Worm (Caenorhabditis elegans) whole organism, L3 larva: ENCODE data around the gene spp-3.

ENCODE experiments used
- ZK546.5 ChIP-seq: sonication (generic microtip); optimal IDR thresholded peaks from 2 replicates; lab custom pipeline; 2017; ENCODE audit warnings: missing biosample characterization, missing genetic modification characterization
- aly-2 ChIP-seq: fragments of 150-350 bp; optimal IDR thresholded peaks from 2 replicates; lab custom pipeline; 2014; ENCODE audit warnings: missing biosample characterization, missing genetic modification characterization
- ceh-16 ChIP-seq: sonication (generic microtip); optimal IDR thresholded peaks from 2 replicates; lab custom pipeline; 2017; ENCODE audit warnings: missing biosample characterization, missing genetic modification characterization
- ceh-28 ChIP-seq: fragments of 150-350 bp; optimal IDR thresholded peaks from 2 replicates; lab custom pipeline; 2014; ENCODE audit warnings: missing biosample characterization, missing genetic modification reagents, missing genetic modification characterization
- daf-12 ChIP-seq: fragments of 150-350 bp; optimal IDR thresholded peaks from 2 replicates; lab custom pipeline; 2014; ENCODE audit warnings: missing biosample characterization, missing genetic modification reagents, missing genetic modification characterization
- egl-5 ChIP-seq: fragments of 150-350 bp; optimal IDR thresholded peaks from 2 replicates; lab custom pipeline; 2017; ENCODE audit warnings: missing biosample characterization, missing genetic modification reagents, missing genetic modification characterization, inconsistent platforms
- elt-1 ChIP-seq: fragments of 150-350 bp; optimal IDR thresholded peaks from 2 replicates; lab custom pipeline; 2014; ENCODE audit warnings: missing biosample characterization, missing genetic modification characterization
- elt-2 ChIP-seq: sonication (generic microtip); optimal IDR thresholded peaks from 2 replicates; lab custom pipeline; 2016; ENCODE audit warnings: missing genetic modification reagents, mild to moderate bottlenecking, missing genetic modification characterization, missing compliant biosample characterization
- elt-3 ChIP-seq, 3 experiments: fragments of 150-350 bp in 1 of 3; sonication (generic microtip) in 2 of 3; optimal IDR thresholded peaks; 2 replicates in 2 of 3; 4 replicates in 1 of 3; lab custom pipeline; 2014 to 2017; ENCODE audit warnings: missing biosample characterization in 3 of 3, missing genetic modification characterization in 3 of 3
- fkh-10 ChIP-seq: sonication (generic microtip); optimal IDR thresholded peaks from 2 replicates; lab custom pipeline; 2017; ENCODE audit warnings: missing biosample characterization, missing genetic modification reagents, missing genetic modification characterization
- fkh-2 ChIP-seq: fragments of 150-350 bp; optimal IDR thresholded peaks from 2 replicates; lab custom pipeline; 2014; ENCODE audit warnings: missing biosample characterization, missing genetic modification reagents, missing genetic modification characterization
- jun-1 ChIP-seq: fragments of 150-350 bp; optimal IDR thresholded peaks from 2 replicates; lab custom pipeline; 2014; ENCODE audit warnings: missing biosample characterization, missing genetic modification reagents, missing genetic modification characterization
- lin-15B ChIP-seq: fragments of 150-350 bp; optimal IDR thresholded peaks from 2 replicates; lab custom pipeline; 2014; ENCODE audit warnings: missing biosample characterization, missing genetic modification characterization
- lsy-12 ChIP-seq: sonication (generic microtip); optimal IDR thresholded peaks from 2 replicates; lab custom pipeline; 2016; ENCODE audit warnings: mild to moderate bottlenecking, missing genetic modification characterization, missing compliant biosample characterization
- mdl-1 ChIP-seq: fragments of 150-350 bp; optimal IDR thresholded peaks from 2 replicates; lab custom pipeline; 2014; ENCODE audit warnings: missing biosample characterization, missing genetic modification characterization
- nfya-1 ChIP-seq: sonication (generic microtip); optimal IDR thresholded peaks from 2 replicates; lab custom pipeline; 2017; ENCODE audit warnings: missing genetic modification characterization, mild to moderate bottlenecking, missing compliant biosample characterization, antibody characterized with exemption, moderate library complexity; ENCODE audit not compliant: insufficient read depth
- nhr-11 ChIP-seq: fragments of 150-350 bp; optimal IDR thresholded peaks from 2 replicates; lab custom pipeline; 2014; ENCODE audit warnings: missing biosample characterization, missing genetic modification characterization
- nhr-237 ChIP-seq: fragments of 150-350 bp; optimal IDR thresholded peaks from 2 replicates; lab custom pipeline; 2014; ENCODE audit warnings: missing biosample characterization, missing genetic modification characterization
- nhr-25 ChIP-seq: sonication (generic microtip); optimal IDR thresholded peaks from 2 replicates; lab custom pipeline; 2017; ENCODE audit warnings: missing biosample characterization, missing genetic modification characterization
- nhr-28 ChIP-seq: fragments of 150-350 bp; optimal IDR thresholded peaks from 2 replicates; lab custom pipeline; 2014; ENCODE audit warnings: missing biosample characterization, missing genetic modification characterization
- nhr-43 ChIP-seq: sonication (generic microtip); optimal IDR thresholded peaks from 2 replicates; lab custom pipeline; 2016; ENCODE audit warnings: mild to moderate bottlenecking, missing genetic modification characterization, missing compliant biosample characterization; ENCODE audit not compliant: poor library complexity, severe bottlenecking
- nhr-76 ChIP-seq: fragments of 150-350 bp; sonication (generic microtip); optimal IDR thresholded peaks from 5 replicates; lab custom pipeline; 2014; ENCODE audit warnings: missing biosample characterization, missing genetic modification characterization
- nhr-77 ChIP-seq: fragments of 150-350 bp; optimal IDR thresholded peaks from 2 replicates; lab custom pipeline; 2014; ENCODE audit warnings: missing biosample characterization, missing genetic modification characterization
- pha-4 ChIP-seq: fragments of 150-350 bp; optimal IDR thresholded peaks from 2 replicates; lab custom pipeline; 2014; ENCODE audit warnings: missing biosample characterization, missing genetic modification reagents, missing genetic modification characterization
- pqm-1 ChIP-seq: fragments of 150-350 bp; optimal IDR thresholded peaks from 2 replicates; lab custom pipeline; 2017; ENCODE audit warnings: missing biosample characterization, missing genetic modification characterization, inconsistent platforms
- skn-1 ChIP-seq: fragments of 150-350 bp; optimal IDR thresholded peaks from 2 replicates; lab custom pipeline; 2014; ENCODE audit warnings: missing biosample characterization, missing genetic modification characterization
- snpc-4 ChIP-seq: fragments of 150-350 bp; optimal IDR thresholded peaks from 2 replicates; lab custom pipeline; 2014; ENCODE audit warnings: missing biosample characterization, missing genetic modification characterization
- unc-39 ChIP-seq: sonication (generic microtip); optimal IDR thresholded peaks from 4 replicates; lab custom pipeline; 2017; ENCODE audit warnings: missing biosample characterization, missing genetic modification characterization
- unc-62 ChIP-seq: fragments of 150-350 bp; sonication (generic microtip); optimal IDR thresholded peaks from 4 replicates; lab custom pipeline; 2014; ENCODE audit warnings: missing biosample characterization, missing genetic modification reagents, missing genetic modification characterization
- zag-1 ChIP-seq: fragments of 150-350 bp; optimal IDR thresholded peaks from 2 replicates; lab custom pipeline; 2014; ENCODE audit warnings: missing biosample characterization, missing genetic modification characterization
- ztf-4 ChIP-seq: fragments of 150-350 bp; optimal IDR thresholded peaks from 2 replicates; lab custom pipeline; 2014; ENCODE audit warnings: missing biosample characterization, missing genetic modification characterization

Gene spp-3

DNA sequence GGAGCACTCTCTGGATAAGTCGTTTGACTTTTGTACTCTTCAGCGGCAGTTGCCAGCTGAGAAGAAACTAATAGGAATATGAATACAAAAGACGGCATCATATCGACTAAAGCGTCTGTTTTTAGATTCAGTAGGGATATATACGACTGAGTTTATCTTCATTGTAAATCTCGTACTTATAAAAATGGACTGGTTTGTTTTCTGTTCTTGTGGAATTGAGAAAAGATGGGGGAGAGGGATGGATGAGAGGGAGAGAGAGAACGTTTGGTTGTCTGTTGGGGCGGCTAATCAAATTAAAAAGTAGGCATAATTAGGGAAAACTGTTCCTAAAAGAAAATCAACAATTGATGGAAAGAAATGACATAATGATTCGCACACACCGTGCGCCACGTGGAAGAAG lies 45.8 kb downstream of the spp-3 start, which contains the start of gene grd-7:
grd-7 (minus strand) TSS at position 101 of the 400 bp plus-strand sequence.
- TF ChIP-seq skn-1 (tag; lab: Kevin White, UChicago) = no peak
- no peak for TF ChIP-seq egl-5 (tag; lab: Kevin White, UChicago)
- no peak for TF ChIP-seq nhr-237 (tag; lab: Kevin White, UChicago)
- no peak for TF ChIP-seq unc-62 (GFP tag; lab: Kevin White, UChicago)
- no peak for TF ChIP-seq nhr-77 (tag; lab: Kevin White, UChicago)
- no peak for TF ChIP-seq zag-1
- no peak for TF ChIP-seq jun-1 (tag; lab: Kevin White, UChicago)
- TF ChIP-seq daf-12 (tag; lab: Kevin White, UChicago) = no peak
- TF ChIP-seq nhr-28 (tag; lab: Kevin White, UChicago) = no peak
- TF ChIP-seq aly-2 (tag; lab: Kevin White, UChicago) = no peak
- no peak for TF ChIP-seq pqm-1 (tag; lab: Kevin White, UChicago)
- no peak for TF ChIP-seq ceh-28 (tag; lab: Kevin White, UChicago)
- no peak for TF ChIP-seq elt-1 (tag; lab: Kevin White, UChicago)
- no peak for TF ChIP-seq ceh-16
- TF ChIP-seq lin-15B (tag; lab: Kevin White, UChicago) = no peak

DNA sequence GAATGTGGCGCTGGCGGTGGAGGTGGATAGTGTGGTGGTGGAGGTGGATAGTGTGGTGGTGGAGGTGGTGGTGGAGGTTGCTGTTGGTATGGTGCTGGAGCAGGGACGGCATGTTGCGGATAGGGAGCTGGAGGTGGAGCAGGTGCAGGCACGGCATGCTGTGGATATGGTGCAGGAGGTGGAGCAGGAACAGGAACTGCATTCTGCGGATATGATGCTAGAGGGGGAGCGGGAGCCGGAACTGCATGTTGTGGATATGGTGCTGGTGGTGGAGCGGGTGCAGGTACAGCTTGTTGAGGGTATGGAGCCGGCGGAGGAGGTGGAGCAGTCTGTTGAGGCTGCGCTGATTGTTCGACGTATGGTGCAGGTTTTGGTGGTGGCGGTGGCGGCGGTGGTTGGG lies 46.2 kb downstream of the spp-3 start:
- no peak for TF ChIP-seq skn-1 (tag; lab: Kevin White, UChicago)
- TF ChIP-seq elt-2 (tag; lab: Kevin White, UChicago) = no peak
- TF ChIP-seq unc-39 = no peak
- TF ChIP-seq nhr-28 (tag; lab: Kevin White, UChicago) = no peak
- TF ChIP-seq fkh-10 = no peak
- TF ChIP-seq snpc-4 (tag; lab: Kevin White, UChicago) = no peak
- no peak for TF ChIP-seq lsy-12 (tag; lab: Kevin White, UChicago)
- no peak for TF ChIP-seq ztf-4 (tag; lab: Kevin White, UChicago)
- no peak for TF ChIP-seq mdl-1
- TF ChIP-seq ceh-16 = no peak
- no peak for TF ChIP-seq nfya-1
- TF ChIP-seq zag-1 = no peak
- no peak for TF ChIP-seq ZK546.5
- TF ChIP-seq pha-4 (tag; lab: Kevin White, UChicago) = no peak
- TF ChIP-seq nhr-43 (tag; lab: Kevin White, UChicago) = no peak
- TF ChIP-seq nhr-25 (tag; lab: Kevin White, UChicago) = no peak

DNA sequence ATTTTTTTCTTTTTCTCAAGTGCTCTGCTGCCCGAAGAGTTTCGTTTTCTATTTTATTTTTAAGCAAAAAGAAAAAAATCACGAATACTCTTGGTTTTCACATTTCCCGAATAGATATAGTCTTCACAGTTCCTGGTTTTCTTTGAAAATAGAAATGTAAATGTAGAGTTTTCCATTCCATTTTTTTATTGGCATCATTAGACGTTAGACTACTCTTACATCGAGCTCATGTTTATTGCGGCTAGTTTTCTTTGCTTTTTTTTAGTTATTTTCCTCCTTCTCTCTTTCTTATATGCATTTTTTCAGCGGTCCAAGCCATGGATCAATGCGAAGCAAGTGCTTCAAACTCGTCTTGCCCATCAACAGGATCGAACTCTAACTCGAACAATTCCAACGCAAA lies 49.8 kb downstream of the spp-3 start, which contains the start of gene F46H5.2:
F46H5.2 (plus strand) TSS at position 301 of the 400 bp plus-strand sequence.
- TF ChIP-seq ceh-16 = no peak
- TF ChIP-seq elt-1 (tag; lab: Kevin White, UChicago) = no peak
- TF ChIP-seq nhr-76 = no peak
- TF ChIP-seq egl-5 (tag; lab: Kevin White, UChicago) = no peak
- no peak for TF ChIP-seq elt-3 (tag; optimal IDR thresholded peaks at IDR 0.05; lab: Kevin White, UChicago)
- TF ChIP-seq fkh-2 (tag; lab: Kevin White, UChicago) = no peak
- TF ChIP-seq aly-2 (tag; lab: Kevin White, UChicago) = no peak
- TF ChIP-seq nhr-25 (tag; lab: Kevin White, UChicago) = no peak
- no peak for TF ChIP-seq nhr-11 (tag; lab: Kevin White, UChicago)
- no peak for TF ChIP-seq skn-1 (tag; lab: Kevin White, UChicago)
- TF ChIP-seq zag-1 = no peak
- TF ChIP-seq, all 47 proteins: peak for 0
